Fruit fly (Drosophila melanogaster): ENCODE data around the gene IntS10.
A peak's percentile ranks its signal among the peaks of the same experiment; 100 is the strongest.

The IntS10 gene

DNA sequence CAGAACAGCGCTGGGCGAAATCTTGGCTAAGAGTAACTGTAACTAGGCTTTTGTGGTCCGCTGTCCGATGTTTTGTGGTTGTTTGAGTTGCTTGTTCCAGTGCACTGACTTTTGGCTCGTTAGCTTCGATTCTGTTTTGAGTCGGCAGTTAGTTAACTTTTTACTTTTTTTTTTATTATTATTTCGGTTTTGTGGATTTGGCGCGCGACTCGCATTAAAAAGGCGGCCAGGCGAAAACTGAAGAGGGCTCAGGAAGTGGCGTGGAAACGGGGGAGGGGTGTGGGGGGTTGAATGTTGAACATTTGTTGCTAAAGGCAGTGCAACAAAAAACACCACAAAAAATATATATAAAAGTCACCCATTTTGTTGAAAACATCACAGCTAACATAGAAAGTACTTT is 23.1 kb upstream of the IntS10 start:
- no peak for TF ChIP-seq noc (tag; optimal IDR thresholded peaks at IDR 0.05)

DNA sequence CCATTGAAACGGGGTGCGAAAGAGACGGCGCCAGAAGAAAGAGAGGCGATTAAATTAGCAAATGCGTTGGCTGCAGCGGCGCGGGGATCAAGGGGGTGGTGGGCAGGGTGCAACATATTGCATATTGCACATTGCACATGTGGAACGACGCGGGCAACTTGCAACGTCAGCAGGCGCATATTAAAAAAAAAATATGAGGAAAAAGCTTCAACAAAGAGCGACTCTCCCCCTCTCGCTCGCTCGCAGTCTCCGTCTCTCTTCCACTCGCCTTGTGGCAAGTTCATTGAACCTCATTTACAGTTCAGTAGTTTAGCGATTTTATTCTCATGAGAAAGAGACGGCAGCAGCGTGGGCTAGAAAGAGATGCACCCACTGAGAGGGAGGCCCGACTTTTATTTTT is 22.5 kb upstream of the IntS10 start:
- TF ChIP-seq noc (tag; optimal IDR thresholded peaks at IDR 0.05), result no peak

DNA sequence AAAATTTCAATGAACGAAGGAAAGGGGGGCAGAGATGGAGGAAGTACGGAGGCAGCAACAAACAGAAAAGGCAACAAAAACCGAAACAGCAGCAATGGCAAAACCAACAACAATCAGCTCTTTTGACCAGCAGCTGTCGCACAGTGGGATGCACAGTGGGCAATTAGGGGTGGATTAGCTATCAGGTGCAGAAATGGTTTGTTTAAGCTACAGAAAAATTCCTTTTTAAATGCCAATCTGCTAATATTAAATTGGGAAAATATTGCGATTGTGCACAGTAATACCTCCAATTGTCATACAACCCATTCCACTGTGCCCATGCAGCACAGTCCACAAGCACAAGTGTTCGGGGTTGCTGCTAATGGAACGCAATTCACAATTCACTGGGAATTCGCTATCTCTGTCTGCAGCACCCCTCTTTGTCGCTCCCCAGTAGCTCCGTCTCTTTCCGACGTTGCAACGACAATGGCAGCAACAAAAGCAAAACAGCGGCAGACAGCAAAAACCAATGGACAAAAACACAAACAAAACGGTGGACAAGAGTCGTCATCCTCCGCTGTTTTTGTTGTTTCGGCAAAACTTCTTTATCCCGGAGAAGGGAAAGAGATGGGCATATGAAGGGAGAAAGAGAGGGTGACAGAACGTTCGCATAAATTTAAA is 21.4 kb upstream of the IntS10 start:
- TF ChIP-seq noc (tag; optimal IDR thresholded peaks at IDR 0.05), result peak; percentile 33

DNA sequence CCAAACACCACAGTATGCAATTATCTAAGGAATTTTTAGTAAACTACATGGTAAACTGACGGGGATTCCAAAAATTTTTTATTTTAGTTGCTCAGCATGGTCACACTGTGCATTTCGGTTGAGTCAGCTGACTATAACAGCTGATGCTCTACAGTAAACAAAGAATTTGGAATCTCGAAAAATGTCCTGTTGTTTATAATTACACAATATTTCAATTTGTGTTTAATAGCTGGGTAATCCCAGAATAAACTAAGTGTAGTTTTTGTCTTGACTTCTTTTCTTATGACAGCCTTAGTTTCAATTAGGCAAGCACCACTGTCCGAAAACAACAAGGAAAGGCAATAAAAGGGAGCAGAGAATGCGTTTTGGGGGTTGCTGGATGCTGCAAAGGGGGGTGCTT is 20.8 kb upstream of the IntS10 start:
- no peak for TF ChIP-seq noc (tag; optimal IDR thresholded peaks at IDR 0.05)

DNA sequence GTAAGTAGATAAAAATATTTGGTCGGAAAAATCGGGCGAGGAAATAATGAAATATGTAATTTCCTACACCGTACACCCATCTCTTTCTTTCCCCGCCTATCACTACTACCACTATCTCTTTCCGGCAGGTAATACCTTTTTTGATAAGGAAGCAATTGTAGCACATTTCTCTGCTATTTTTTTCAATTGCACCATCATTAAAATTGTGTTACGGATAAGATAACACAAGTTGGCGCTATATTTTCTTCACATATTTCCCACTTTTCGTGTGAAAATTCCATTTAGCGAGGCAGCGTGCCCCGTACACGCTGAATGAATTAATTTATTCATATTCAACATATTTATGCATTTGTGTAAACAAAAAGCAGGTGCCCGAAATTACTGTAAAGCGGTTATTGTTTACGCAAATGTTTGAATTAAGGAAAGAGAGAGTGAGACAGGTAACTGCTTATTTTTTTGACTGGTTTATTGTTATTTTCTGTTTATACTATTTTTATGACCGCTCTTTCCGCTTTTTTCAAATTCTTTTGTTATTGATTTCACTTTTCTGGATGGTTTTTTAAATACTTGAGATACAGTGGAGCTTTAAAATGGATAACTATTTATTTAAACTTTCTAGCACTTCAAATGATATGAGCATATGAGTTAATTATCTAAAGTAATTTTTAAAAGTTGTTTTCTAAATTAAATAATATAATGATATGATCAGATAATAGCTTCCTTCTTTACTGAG is 20.0 kb upstream of the IntS10 start:
- peak; percentile 19 for TF ChIP-seq noc (tag; optimal IDR thresholded peaks at IDR 0.05)

DNA sequence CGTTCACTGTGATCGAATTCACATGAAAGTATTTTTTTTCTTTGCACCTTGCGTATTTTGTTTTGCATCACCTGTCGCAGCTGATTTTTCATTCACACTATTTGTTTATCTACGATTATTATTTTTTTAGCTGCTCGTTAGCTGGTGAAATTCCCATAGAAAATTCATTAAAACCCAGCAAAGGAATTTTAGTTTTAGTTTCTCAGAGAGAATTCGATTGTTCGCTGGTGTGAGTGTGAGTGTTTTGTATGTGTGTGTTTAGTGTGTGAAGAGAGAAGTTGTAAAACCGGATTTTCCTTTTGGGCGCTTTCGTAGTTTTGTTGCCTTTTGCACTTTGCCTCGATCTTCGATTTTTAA is 19.5 kb upstream of the IntS10 start:
- TF ChIP-seq noc (tag; optimal IDR thresholded peaks at IDR 0.05), result no peak

DNA sequence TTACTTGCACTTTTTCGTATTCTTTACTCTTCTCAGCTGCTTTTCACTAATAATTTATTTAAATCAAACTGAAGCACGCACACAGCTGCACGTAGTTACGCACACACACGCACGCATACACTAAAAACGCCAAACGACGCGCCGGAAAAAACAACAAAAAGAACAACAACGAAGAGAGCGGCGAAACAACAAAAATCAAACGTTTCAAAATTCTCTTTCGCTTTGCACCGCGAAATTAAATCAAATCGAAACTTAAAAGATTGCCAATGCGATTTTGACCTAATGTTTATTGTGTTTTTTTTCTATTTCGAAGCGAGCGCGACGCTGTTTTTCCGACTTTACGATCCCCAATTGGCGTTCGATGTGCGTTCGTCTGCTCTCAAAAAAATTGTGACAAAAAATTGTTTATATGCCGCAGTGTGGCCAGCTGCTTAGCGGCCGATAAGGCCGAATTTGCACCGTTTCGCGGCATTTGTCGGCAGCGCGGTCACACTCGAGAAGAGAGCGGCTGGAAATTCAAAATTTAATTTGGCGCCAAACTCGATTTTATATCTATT is 18.8 kb upstream of the IntS10 start:
- TF ChIP-seq noc (tag; optimal IDR thresholded peaks at IDR 0.05), result peak; percentile 1

DNA sequence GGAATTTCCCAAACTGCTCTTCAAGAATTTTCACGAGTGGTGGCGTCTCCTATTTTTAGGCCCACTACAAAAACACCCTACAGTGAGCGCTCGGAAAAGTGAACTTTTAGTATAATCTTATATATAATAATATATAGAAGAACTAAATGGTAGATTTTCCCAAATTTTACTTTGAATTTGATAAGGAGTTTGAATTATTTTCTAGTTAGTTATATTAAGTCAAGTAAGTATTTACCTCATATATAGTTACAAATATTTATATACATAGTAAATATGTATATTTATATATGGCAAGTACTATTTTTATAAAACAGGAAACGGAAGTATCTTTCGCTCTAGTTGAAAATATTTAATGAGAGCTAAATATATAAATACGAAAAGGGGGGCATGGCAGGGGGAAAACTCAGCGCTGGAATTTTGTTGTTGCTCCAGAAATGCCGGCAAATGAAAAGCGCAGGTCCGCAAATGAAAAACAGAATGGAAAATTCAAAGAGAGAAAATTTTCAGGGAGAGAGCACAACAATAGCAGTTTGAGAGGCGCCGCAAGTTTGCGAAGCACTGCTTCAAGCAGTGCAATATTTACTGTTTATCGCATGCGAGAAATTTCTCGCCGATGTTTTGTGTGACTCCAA is 17.6 kb upstream of the IntS10 start:
- TF ChIP-seq noc (tag; optimal IDR thresholded peaks at IDR 0.05), result no peak

DNA sequence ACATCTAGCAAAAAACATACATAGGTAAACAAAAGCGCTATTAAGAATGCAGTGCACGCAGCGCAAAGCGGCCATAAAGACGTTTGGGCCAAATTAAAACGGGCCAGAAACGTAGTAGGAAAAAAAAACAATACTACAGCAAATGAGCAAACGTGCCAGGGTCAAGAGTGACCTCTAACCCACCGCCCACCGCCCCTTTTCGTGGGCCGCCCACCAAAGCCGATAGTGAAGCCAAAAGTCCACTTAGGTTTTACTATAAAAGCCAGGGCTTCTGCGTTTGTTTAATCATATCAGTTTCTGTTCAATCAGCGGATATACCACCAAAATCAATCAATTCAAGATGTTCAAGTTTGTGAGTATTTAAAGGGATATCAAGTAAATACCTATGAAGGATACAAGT is 16.0 kb upstream of the IntS10 start, which contains the start of gene CG32266:
Gene CG32266 (plus strand): TSS at position 301 of the 400 bp plus-strand sequence.
- TF ChIP-seq noc (tag; optimal IDR thresholded peaks at IDR 0.05), result no peak

DNA sequence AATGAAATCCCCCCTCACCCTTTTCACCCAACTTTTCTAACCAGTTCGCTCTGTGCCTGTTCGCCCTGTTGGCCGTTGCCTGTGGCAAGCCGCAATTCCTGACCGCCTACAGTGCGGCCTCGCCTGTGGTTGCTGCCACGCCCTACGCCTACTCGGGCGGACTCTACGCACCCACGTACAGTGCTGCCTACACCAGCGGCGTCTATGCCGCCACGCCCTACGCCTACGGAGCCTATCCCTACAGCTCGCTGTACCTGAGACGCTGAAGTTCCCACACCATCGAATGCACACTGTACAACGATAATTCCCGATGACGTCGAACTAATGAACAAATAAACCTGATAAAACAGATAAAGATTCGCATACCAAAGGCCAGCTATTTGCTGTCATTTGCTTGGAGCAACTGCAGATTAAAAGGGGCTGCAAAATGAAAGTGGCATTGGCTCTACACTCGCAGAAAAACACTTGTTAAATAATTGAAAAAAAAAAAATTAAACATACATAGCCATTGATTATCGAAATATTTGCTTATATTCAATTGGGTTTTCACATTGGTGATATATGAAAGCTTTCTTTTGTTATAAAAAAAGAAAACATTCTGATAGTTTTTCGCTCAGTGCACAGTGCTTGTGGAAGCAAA is 15.3 kb upstream of the IntS10 start:
- no peak for TF ChIP-seq noc (tag; optimal IDR thresholded peaks at IDR 0.05)

DNA sequence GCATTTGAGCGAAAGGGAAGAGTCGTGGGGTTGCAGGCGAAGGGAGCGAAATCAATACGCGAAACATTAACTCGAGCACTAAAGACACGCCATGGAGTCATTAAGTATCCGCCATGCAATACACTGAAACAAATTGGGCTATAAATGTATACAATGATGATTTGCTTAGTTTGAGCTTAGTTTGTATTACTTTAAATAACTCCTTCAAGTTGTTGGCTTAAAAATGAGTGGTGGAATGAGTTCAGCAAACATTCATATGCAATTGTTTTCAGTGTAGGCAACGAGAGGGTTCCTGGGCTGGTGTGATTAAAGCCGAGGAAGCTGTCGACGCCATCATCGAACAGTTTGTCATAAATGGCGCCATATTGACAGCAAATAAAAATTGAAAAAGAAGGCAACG is 8.8 kb upstream of the IntS10 start:
- no peak for TF ChIP-seq noc (tag; optimal IDR thresholded peaks at IDR 0.05)

DNA sequence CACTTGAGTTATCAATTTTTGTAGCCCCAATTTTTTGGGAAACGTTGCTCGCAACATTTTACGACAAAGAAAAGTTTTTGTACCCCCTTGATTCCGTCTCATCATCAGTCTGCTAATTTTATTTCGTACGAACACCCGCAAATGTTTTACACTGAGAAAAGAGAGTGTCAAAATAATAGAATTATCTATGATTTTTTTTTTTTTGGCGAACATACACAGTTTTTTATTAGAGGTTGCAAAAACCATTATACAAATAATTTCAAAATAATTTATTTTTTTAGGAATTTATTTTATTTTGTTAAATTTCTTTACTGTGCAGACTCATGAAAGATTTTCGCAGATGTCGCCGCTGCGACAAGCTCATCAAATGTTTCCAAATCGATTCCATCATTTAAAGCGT is 8.0 kb upstream of the IntS10 start:
- TF ChIP-seq noc (tag; optimal IDR thresholded peaks at IDR 0.05), result no peak

DNA sequence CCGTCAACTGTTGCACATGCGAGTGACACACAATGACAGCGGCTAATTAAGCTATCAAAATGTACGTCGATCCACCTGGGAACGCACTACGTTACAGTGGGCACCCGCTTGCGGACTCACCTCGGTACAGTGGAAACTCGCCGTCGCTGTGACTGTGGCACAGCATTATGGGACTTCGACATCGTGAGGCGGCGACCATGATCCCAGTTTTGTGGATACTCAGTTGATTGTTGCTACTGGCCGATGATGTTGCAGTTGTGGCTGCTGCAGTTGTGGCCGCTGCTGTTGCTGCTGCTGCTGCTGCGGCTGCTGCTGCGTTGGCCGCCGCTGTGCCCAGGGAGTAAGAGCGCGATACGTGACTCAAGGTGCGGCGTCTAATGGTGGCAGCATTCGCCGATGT is 6.7 kb upstream of the IntS10 start:
- TF ChIP-seq noc (tag; optimal IDR thresholded peaks at IDR 0.05), result no peak

DNA sequence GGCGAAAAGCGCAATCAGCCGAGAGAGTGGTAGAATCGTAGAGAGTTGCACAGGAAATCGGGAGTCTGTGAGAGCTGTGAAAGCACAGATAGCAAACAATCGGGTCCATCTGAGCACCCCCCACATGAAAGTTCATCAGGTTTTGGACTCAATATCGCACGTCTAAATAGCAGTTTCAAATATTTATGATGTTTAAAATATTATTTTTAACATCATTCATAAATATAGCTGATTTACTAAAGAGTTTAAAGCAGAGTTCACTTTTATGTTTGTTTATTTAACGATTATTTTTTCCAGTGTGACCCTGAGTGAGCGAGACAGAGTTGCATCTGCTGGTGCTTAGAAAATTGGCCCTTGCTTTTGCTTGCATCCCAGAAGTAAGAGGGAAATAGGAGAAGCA is 5.2 kb upstream of the IntS10 start:
- no peak for TF ChIP-seq noc (tag; optimal IDR thresholded peaks at IDR 0.05)

DNA sequence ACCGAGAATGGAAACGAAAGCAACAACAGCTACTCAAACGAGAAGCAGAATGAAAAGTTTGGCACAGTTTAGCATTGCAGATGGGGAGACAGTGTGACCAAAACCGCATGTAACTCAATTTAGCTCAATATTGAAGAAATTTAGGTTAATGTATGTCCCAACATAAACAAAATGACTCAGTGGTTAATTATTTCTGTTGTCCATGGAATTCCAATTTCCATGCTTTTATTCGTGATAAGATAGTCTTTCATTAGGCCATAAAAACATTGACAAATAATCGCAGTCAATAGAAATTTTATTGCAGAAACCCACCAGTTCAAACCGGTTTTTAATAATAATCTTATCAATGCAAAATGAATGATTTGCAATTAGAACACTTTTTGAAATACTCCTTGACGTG is 4.7 kb upstream of the IntS10 start:
- TF ChIP-seq noc (tag; optimal IDR thresholded peaks at IDR 0.05), result no peak

DNA sequence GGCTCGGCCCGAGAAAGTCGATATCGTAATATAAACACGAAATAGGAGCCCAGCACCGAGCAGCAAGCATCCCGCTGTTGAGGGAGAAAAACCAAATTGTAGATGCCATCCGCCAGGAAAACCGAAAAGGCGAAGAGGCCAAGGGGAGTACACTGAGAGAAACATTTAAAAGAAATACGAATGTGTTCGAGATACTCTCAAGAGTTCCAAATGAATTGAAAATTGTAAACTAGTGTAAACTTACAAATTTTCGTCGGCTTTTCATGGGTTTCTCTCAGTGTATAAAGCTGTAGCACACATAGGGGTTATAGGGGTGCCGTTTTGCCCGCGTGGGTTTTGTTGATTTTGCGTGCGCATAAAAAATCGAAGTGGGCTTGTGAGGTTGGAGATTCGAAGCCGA is 3.8 kb upstream of the IntS10 start:
- no peak for TF ChIP-seq noc (tag; optimal IDR thresholded peaks at IDR 0.05)
